In the genomic region with DNA sequence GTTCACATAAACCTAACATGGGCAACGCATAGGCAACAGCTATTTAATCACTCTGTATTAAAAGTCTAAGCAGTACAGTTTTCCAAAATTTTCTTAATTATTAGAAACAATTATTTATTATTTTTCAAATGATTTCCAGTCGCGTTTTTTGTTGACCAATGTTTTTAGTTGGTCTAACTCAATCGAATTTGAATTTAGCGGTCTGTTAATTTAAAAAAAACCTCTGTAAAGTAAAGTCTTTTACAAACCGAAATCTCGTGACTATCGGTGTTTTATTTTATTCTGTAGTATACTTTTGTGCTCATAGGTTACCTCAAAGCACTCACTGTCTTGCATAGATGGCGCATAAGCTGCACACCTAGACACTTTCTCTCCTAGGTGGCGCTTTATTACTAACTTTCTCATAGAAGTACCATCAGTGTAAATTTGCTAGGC, we compare ENCODE assay signal across 1 fruit fly cellular context.
TF ChIP-seq lines count a peak whose summit lies in the region.

No protein-coding gene starts in this region.

TF ChIP-seq in whole organism, embryonic, 481 proteins besides CTCF, POLR2A, EP300 and RAD21 (continued from another document):
- TF ChIP-seq hbn (GFP tag; IDR thresholded peaks at IDR 0.05; lab: Robert Waterston, UW; ENCODE audit: partially characterized antibody), result peak; percentile 46
- TF ChIP-seq CrebB (tag; optimal IDR thresholded peaks at IDR 0.05; lab: Kevin White, UChicago), result no peak
- TF ChIP-seq HLH54F (GFP tag; optimal IDR thresholded peaks at IDR 0.05; lab: Kevin White, UChicago), result peak; percentile 14
- TF ChIP-seq CG4854 (GFP tag; optimal IDR thresholded peaks at IDR 0.05; lab: Kevin White, UChicago), result no peak
- TF ChIP-seq ro (GFP tag; IDR thresholded peaks at IDR 0.05; lab: Robert Waterston, UW), result no peak
- TF ChIP-seq jigr1 (GFP tag; IDR thresholded peaks at IDR 0.05; lab: Robert Waterston, UW), result no peak
- peak; percentile 6 for TF ChIP-seq bbx (GFP tag; IDR thresholded peaks at IDR 0.05; lab: Robert Waterston, UW; ENCODE audit: partially characterized antibody)
- TF ChIP-seq CG32767 (GFP tag; IDR thresholded peaks at IDR 0.05; lab: Robert Waterston, UW), result no peak
- TF ChIP-seq CG2120 (GFP tag; optimal IDR thresholded peaks at IDR 0.05; lab: Kevin White, UChicago), result peak; percentile 48
- TF ChIP-seq ash1 (GFP tag; optimal IDR thresholded peaks at IDR 0.05; lab: Kevin White, UChicago), result no peak
- TF ChIP-seq kah (GFP tag; optimal IDR thresholded peaks at IDR 0.05; lab: Kevin White, UChicago), result no peak
- no peak for TF ChIP-seq sima (GFP tag; optimal IDR thresholded peaks at IDR 0.05; lab: Kevin White, UChicago)
- peak; percentile 22 for TF ChIP-seq CoRest (tag; optimal IDR thresholded peaks at IDR 0.05; lab: Kevin White, UChicago)
- no peak for TF ChIP-seq CG10147 (GFP tag; optimal IDR thresholded peaks at IDR 0.05; lab: Kevin White, UChicago)
- TF ChIP-seq CG10979 (tag; optimal IDR thresholded peaks at IDR 0.05; lab: Kevin White, UChicago), result peak; percentile 89
- TF ChIP-seq fd3F (GFP tag; optimal IDR thresholded peaks at IDR 0.05; lab: Kevin White, UChicago), result no peak
- no peak for TF ChIP-seq CG9797 (GFP tag; optimal IDR thresholded peaks at IDR 0.05; lab: Kevin White, UChicago)
- peak; percentile 19 for TF ChIP-seq en (GFP tag; optimal IDR thresholded peaks at IDR 0.05; lab: Kevin White, UChicago)
- TF ChIP-seq scrt (GFP tag; optimal IDR thresholded peaks at IDR 0.05; lab: Kevin White, UChicago), result no peak
- no peak for TF ChIP-seq CG4820 (GFP tag; optimal IDR thresholded peaks at IDR 0.05; lab: Kevin White, UChicago)
- peak; percentile 77 for TF ChIP-seq BEAF-32 (GFP tag; optimal IDR thresholded peaks at IDR 0.05; lab: Kevin White, UChicago)
- TF ChIP-seq Dbx (GFP tag; IDR thresholded peaks at IDR 0.05; lab: Robert Waterston, UW), result peak; percentile 57; the same call in 2 of the 3 replicates
- TF ChIP-seq E2f2 (GFP tag; IDR thresholded peaks at IDR 0.05; lab: Robert Waterston, UW), result peak; percentile 80
- TF ChIP-seq fu2 (GFP tag; optimal IDR thresholded peaks at IDR 0.05; lab: Kevin White, UChicago), result no peak
- no peak for TF ChIP-seq CG8290 (GFP tag; optimal IDR thresholded peaks at IDR 0.05; lab: Kevin White, UChicago)
- TF ChIP-seq CG8290 (tag; optimal IDR thresholded peaks at IDR 0.05; lab: Kevin White, UChicago), result peak in 1 of 2 experiments; percentile 62
- TF ChIP-seq CG17361 (GFP tag; IDR thresholded peaks at IDR 0.05; lab: Robert Waterston, UW), result peak; percentile 36; the same call in 1 of the 3 replicates
- peak; percentile 12 for TF ChIP-seq CG9609 (GFP tag; optimal IDR thresholded peaks at IDR 0.05; lab: Kevin White, UChicago)
- TF ChIP-seq nerfin-2 (GFP tag; IDR thresholded peaks at IDR 0.05; lab: Robert Waterston, UW; ENCODE audit: partially characterized antibody), result peak; percentile 7; the same call in 1 of the 2 replicates
- no peak for TF ChIP-seq Hand (GFP tag; optimal IDR thresholded peaks at IDR 0.05; lab: Kevin White, UChicago)
- peak; percentile 47 for TF ChIP-seq lilli (GFP tag; optimal IDR thresholded peaks at IDR 0.05; lab: Kevin White, UChicago)
- no peak for TF ChIP-seq Kr (GFP tag; optimal IDR thresholded peaks at IDR 0.05; lab: Kevin White, UChicago)
- peak; percentile 22 for TF ChIP-seq Mad (GFP tag; optimal IDR thresholded peaks at IDR 0.05; lab: Kevin White, UChicago)
- no peak for TF ChIP-seq CG12104 (GFP tag; optimal IDR thresholded peaks at IDR 0.05; lab: Kevin White, UChicago)
- TF ChIP-seq Xbp1 (GFP tag; optimal IDR thresholded peaks at IDR 0.05; lab: Kevin White, UChicago), result peak; percentile 68
- no peak for TF ChIP-seq lola (GFP tag; optimal IDR thresholded peaks at IDR 0.05; lab: Kevin White, UChicago)
- no peak for TF ChIP-seq Max (GFP tag; optimal IDR thresholded peaks at IDR 0.05; lab: Kevin White, UChicago)
- peak; percentile 3 for TF ChIP-seq gfzf (GFP tag; optimal IDR thresholded peaks at IDR 0.05; lab: Kevin White, UChicago)
- no peak for TF ChIP-seq vfl (GFP tag; optimal IDR thresholded peaks at IDR 0.05; lab: Kevin White, UChicago)
- TF ChIP-seq ap (GFP tag; IDR thresholded peaks at IDR 0.05; lab: Robert Waterston, UW), result no peak
- peak; percentile 10; the same call in 1 of the 2 replicates for TF ChIP-seq CG3847 (GFP tag; IDR thresholded peaks at IDR 0.05; lab: Robert Waterston, UW)
- peak; percentile 35 for TF ChIP-seq ind (GFP tag; optimal IDR thresholded peaks at IDR 0.05; lab: Kevin White, UChicago)
- TF ChIP-seq CG8089 (GFP tag; optimal IDR thresholded peaks at IDR 0.05; lab: Kevin White, UChicago), result peak; percentile 22
- TF ChIP-seq Optix (GFP tag; IDR thresholded peaks at IDR 0.05; lab: Robert Waterston, UW), result no peak
- no peak for TF ChIP-seq CG1832 (GFP tag; optimal IDR thresholded peaks at IDR 0.05; lab: Kevin White, UChicago)
- no peak for TF ChIP-seq CG3726 (GFP tag; IDR thresholded peaks at IDR 0.05; lab: Robert Waterston, UW)
- peak; percentile 21 for TF ChIP-seq Atf-2 (GFP tag; optimal IDR thresholded peaks at IDR 0.05; lab: Kevin White, UChicago)
- TF ChIP-seq otp (GFP tag; IDR thresholded peaks at IDR 0.05; lab: Robert Waterston, UW), result 0 out of 3 replicates have a peak, but pooled peaks have one; percentile 12
- 0 out of 3 replicates have a peak, but pooled peaks have one; percentile 0 for TF ChIP-seq CG34422 (GFP tag; IDR thresholded peaks at IDR 0.05; lab: Robert Waterston, UW)
- TF ChIP-seq CG2199 (GFP tag; IDR thresholded peaks at IDR 0.05; lab: Robert Waterston, UW), result peak; percentile 46; the same call in 1 of the 3 replicates
- TF ChIP-seq CG10209 (GFP tag; optimal IDR thresholded peaks at IDR 0.05; lab: Kevin White, UChicago), result peak; percentile 44
- TF ChIP-seq Hr3 (GFP tag; optimal IDR thresholded peaks at IDR 0.05; lab: Kevin White, UChicago), result peak; percentile 17
- TF ChIP-seq bcd (GFP tag; optimal IDR thresholded peaks at IDR 0.05; lab: Kevin White, UChicago), result no peak
- TF ChIP-seq Sox102F (GFP tag; optimal IDR thresholded peaks at IDR 0.05; lab: Kevin White, UChicago), result peak; percentile 39
- no peak for TF ChIP-seq so (GFP tag; IDR thresholded peaks at IDR 0.05; lab: Robert Waterston, UW)
- TF ChIP-seq sna (GFP tag; IDR thresholded peaks at IDR 0.05; lab: Robert Waterston, UW; ENCODE audit: partially characterized antibody), result 0 out of 2 replicates have a peak, but pooled peaks have one; percentile 60
- TF ChIP-seq eyg (GFP tag; optimal IDR thresholded peaks at IDR 0.05; lab: Kevin White, UChicago), result no peak
- no peak for TF ChIP-seq ranshi (GFP tag; IDR thresholded peaks at IDR 0.05; lab: Robert Waterston, UW)
- no peak for TF ChIP-seq CG17802 (tag; optimal IDR thresholded peaks at IDR 0.05; lab: Kevin White, UChicago)
- TF ChIP-seq grn (GFP tag; optimal IDR thresholded peaks at IDR 0.05; lab: Kevin White, UChicago), result no peak
- peak; percentile 83 for TF ChIP-seq CG42726 (GFP tag; IDR thresholded peaks at IDR 0.05; lab: Robert Waterston, UW; ENCODE audit: partially characterized antibody)
- TF ChIP-seq CG18011 (GFP tag; optimal IDR thresholded peaks at IDR 0.05; lab: Kevin White, UChicago), result no peak
- TF ChIP-seq tap (tag; optimal IDR thresholded peaks at IDR 0.05; lab: Kevin White, UChicago), result no peak
- TF ChIP-seq zfh1 (GFP tag; IDR thresholded peaks at IDR 0.05; lab: Robert Waterston, UW), result no peak
- peak; percentile 47 for TF ChIP-seq CG17829 (tag; optimal IDR thresholded peaks at IDR 0.05; lab: Kevin White, UChicago)
